Fruit fly (Drosophila melanogaster): ENCODE measurements around the gene Octbeta3R.

Octbeta3R gene

DNA sequence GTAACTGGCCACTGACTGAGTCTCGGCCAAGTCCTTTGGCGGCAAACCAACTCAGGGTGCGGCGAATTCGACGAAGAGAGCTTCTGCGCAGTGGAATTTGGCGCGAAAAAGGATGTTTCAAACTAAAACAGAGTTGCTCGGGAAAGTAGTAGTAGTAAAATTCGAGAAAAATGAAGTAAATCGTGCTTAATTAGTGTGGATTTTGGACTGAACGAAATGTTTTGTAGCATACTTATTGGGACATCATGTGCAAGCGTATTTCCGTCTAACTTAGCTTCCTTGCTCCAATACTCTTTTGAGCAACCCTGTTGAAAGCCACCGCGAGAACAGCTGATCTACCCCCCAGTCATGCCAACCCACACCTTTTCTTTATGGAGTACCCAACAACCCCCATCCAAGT, at the start of gene Octbeta3R:
TSS of gene Octbeta3R (minus strand) at position 1 of the 400 bp plus-strand sequence.
- TF ChIP-seq Vsx2 (GFP tag; optimal IDR thresholded peaks at IDR 0.05; ENCODE audit: partially characterized antibody) (no peak), Abd-B (GFP tag; optimal IDR thresholded peaks at IDR 0.05) (no peak), sv (GFP tag; optimal IDR thresholded peaks at IDR 0.05) (no peak), fru (GFP tag; optimal IDR thresholded peaks at IDR 0.05) (no peak), dsf (GFP tag; optimal IDR thresholded peaks at IDR 0.05; ENCODE audit: borderline replicate concordance) (no peak), h (GFP tag; optimal IDR thresholded peaks at IDR 0.05) (no peak), jim (GFP tag; optimal IDR thresholded peaks at IDR 0.05) (no peak), foxo (GFP tag; optimal IDR thresholded peaks at IDR 0.05) (no peak), pan (optimal IDR thresholded peaks at IDR 0.05) (no peak), Dfd (GFP tag; optimal IDR thresholded peaks at IDR 0.05) (no peak), Mio (GFP tag; optimal IDR thresholded peaks at IDR 0.05) (no peak), CG32264 (GFP tag; optimal IDR thresholded peaks at IDR 0.05) (no peak), psq (GFP tag; optimal IDR thresholded peaks at IDR 0.05) (no peak), CG9705 (GFP tag; optimal IDR thresholded peaks at IDR 0.05) (no peak), tai (GFP tag; optimal IDR thresholded peaks at IDR 0.05) (no peak), ey (GFP tag; optimal IDR thresholded peaks at IDR 0.05) (no peak), lola (GFP tag; optimal IDR thresholded peaks at IDR 0.05) (no peak), sage (GFP tag; optimal IDR thresholded peaks at IDR 0.05) (no peak), Dif (GFP tag; optimal IDR thresholded peaks at IDR 0.05; ENCODE audit: partially characterized antibody) (no peak), br (GFP tag; optimal IDR thresholded peaks at IDR 0.05) (no peak)

DNA sequence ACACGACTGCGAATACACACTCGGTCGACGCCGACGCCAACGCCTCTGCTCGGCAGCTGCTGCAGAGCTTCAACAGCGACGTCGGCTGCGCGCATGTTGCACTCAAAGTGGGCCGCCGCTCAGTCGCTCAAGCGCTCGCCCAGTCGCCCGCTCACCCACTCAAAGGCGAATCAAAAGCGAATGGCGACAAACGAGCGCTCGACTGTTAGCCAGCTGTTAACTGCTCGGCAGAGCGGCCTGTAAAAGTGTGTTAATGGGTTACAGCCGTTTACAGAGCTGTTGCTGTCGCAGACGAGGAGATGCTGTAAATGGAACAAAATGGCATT, 47.8 kb upstream of the Octbeta3R start:
- TF ChIP-seq dl (GFP tag; optimal IDR thresholded peaks at IDR 0.05; ENCODE audit: insufficient read depth in 1 of 2, partially characterized antibody in 2 of 2) (no peak), CrebA (GFP tag; optimal IDR thresholded peaks at IDR 0.05; ENCODE audit: borderline replicate concordance) (no peak), Dif (GFP tag; optimal IDR thresholded peaks at IDR 0.05; ENCODE audit: partially characterized antibody) (no peak), psq (GFP tag; optimal IDR thresholded peaks at IDR 0.05) (no peak), HLH106 (tag; optimal IDR thresholded peaks at IDR 0.05) (no peak), dsf (GFP tag; optimal IDR thresholded peaks at IDR 0.05; ENCODE audit: borderline replicate concordance) (no peak), lola (GFP tag; optimal IDR thresholded peaks at IDR 0.05) (no peak), Sp1 (GFP tag; optimal IDR thresholded peaks at IDR 0.05) (no peak), dmrt93B (GFP tag; optimal IDR thresholded peaks at IDR 0.05) (no peak), Abd-B (GFP tag; optimal IDR thresholded peaks at IDR 0.05) (no peak), Hr78 (GFP tag; optimal IDR thresholded peaks at IDR 0.05) (no peak), brk (GFP tag; optimal IDR thresholded peaks at IDR 0.05) (no peak), fru (GFP tag; optimal IDR thresholded peaks at IDR 0.05) (no peak), ey (GFP tag; optimal IDR thresholded peaks at IDR 0.05) (no peak), Mio (GFP tag; optimal IDR thresholded peaks at IDR 0.05) (no peak), h (GFP tag; optimal IDR thresholded peaks at IDR 0.05) (no peak)

DNA sequence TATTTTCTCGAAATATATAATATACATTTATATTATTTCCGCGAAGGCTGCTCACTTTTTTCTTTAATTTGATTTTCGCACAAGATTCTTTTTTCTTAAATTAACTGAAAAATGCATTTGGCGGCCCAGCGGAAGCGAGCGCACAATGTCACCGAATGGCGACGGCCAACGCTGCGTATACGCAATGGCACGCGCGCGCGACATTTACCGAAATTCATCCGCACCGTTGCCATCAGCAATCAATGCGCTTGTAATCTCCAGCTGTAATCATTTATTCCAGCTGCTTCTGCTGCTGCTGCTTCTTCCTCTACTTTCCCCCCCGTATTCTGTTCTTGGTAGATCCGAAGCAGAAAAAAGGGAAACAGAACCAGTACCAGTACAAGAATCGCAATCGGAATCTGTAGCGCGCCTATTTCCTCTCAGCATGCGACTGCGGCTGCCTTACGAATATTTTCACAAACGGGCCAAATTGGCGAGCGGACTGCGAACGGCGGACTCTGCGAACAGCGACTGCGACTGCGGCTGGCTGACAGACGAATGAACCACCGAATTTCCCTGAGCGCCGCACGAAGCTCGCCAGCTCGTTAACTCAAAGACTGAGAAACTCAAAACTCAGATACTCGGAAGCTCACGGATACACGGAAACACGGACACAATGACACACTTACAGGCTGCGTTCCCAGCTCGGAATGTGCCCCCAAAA, 47.3 kb upstream of the Octbeta3R start, which contains the start of gene Octbeta2R:
TSS of gene Octbeta2R (minus strand) at position 539 of the 703 bp plus-strand sequence.
- TF ChIP-seq psq (GFP tag; optimal IDR thresholded peaks at IDR 0.05) (no peak), lola (GFP tag; optimal IDR thresholded peaks at IDR 0.05) (no peak), CrebA (GFP tag; optimal IDR thresholded peaks at IDR 0.05; ENCODE audit: borderline replicate concordance) (no peak), Dif (GFP tag; optimal IDR thresholded peaks at IDR 0.05; ENCODE audit: partially characterized antibody) (no peak)

DNA sequence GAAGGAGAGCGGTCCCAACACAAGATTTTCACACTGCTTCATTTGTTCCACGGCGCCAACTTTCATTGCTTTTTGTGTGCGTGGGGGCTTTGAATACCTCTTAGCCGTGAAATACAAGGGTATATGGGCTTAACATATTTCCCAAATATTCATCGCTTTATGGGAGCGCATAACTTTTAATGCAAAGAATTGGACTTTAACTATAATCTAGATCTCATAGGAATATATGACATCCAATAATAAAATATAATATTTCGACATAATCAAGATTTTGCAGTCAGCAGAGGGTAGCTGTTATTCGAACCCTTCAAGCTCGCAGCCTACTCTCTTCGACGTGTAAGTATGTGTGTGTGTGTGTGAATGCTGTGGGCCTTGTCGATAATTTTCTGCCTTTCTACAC, 43.6 kb upstream of the Octbeta3R start:
- no peak for TF ChIP-seq dl (GFP tag; optimal IDR thresholded peaks at IDR 0.05; ENCODE audit: insufficient read depth in 1 of 2, partially characterized antibody in 2 of 2)
- TF ChIP-seq tai (GFP tag; optimal IDR thresholded peaks at IDR 0.05): no peak
- TF ChIP-seq psq (GFP tag; optimal IDR thresholded peaks at IDR 0.05): no peak
- TF ChIP-seq dmrt93B (GFP tag; optimal IDR thresholded peaks at IDR 0.05): no peak
- no peak for TF ChIP-seq CG9705 (GFP tag; optimal IDR thresholded peaks at IDR 0.05)
- TF ChIP-seq Hnf4 (GFP tag; optimal IDR thresholded peaks at IDR 0.05): no peak
- TF ChIP-seq dsf (GFP tag; optimal IDR thresholded peaks at IDR 0.05; ENCODE audit: borderline replicate concordance): no peak
- TF ChIP-seq Myc (optimal IDR thresholded peaks at IDR 0.05): no peak
- no peak for TF ChIP-seq usp (GFP tag; optimal IDR thresholded peaks at IDR 0.05)
- TF ChIP-seq Sp1 (GFP tag; optimal IDR thresholded peaks at IDR 0.05): no peak
- no peak for TF ChIP-seq foxo (GFP tag; optimal IDR thresholded peaks at IDR 0.05)
- no peak for TF ChIP-seq OdsH (GFP tag; optimal IDR thresholded peaks at IDR 0.05)
- no peak for TF ChIP-seq woc (GFP tag; optimal IDR thresholded peaks at IDR 0.05)
